Fruit fly (Drosophila melanogaster): ENCODE data around the gene Elba1.

The Elba1 gene

DNA sequence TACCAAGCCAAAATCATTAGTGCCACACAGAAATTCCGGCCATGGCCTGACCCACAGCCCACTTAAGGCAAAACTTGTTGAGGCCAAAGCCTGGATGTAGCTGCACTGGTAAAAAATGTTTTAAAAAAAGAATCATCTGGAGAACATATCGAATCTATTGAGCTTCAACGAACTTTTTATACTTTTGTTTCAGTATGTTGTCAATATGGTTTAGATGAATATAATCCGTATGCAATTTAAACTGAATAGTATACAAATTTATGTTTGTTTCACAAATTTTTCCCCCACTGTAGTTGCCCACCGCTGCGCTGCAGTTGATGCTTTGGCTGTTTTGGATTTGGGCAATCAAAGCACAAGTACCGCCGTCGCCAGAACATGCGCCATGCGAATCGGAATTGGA is 48.9 kb downstream of the Elba1 start:
- no peak for TF ChIP-seq ovo (GFP tag; optimal IDR thresholded peaks at IDR 0.05)
- no peak for TF ChIP-seq CG7101 (tag; optimal IDR thresholded peaks at IDR 0.05)
- no peak for TF ChIP-seq CG5204 (GFP tag; optimal IDR thresholded peaks at IDR 0.05)
- no peak for TF ChIP-seq CG11617 (GFP tag; optimal IDR thresholded peaks at IDR 0.05)
- no peak for TF ChIP-seq CG1620 (GFP tag; optimal IDR thresholded peaks at IDR 0.05)
- TF ChIP-seq kay (GFP tag; ENCODE audit: borderline replicate concordance) = no peak
- no peak for TF ChIP-seq pad (GFP tag; optimal IDR thresholded peaks at IDR 0.05)
- TF ChIP-seq CG12768 (GFP tag; optimal IDR thresholded peaks at IDR 0.05) = no peak
- TF ChIP-seq CG14711 (tag; optimal IDR thresholded peaks at IDR 0.05) = no peak
- TF ChIP-seq bab1 (GFP tag; optimal IDR thresholded peaks at IDR 0.05) = no peak
- TF ChIP-seq Crg-1 (GFP tag; optimal IDR thresholded peaks at IDR 0.05) = no peak
- no peak for TF ChIP-seq cic (GFP tag; optimal IDR thresholded peaks at IDR 0.05)
- TF ChIP-seq CG7045 (GFP tag; optimal IDR thresholded peaks at IDR 0.05) = no peak
- no peak for TF ChIP-seq Mnt (GFP tag; optimal IDR thresholded peaks at IDR 0.05)
- no peak for TF ChIP-seq tj (GFP tag; optimal IDR thresholded peaks at IDR 0.05)
- no peak for TF ChIP-seq cnc (optimal IDR thresholded peaks at IDR 0.05)
- TF ChIP-seq toe (GFP tag; optimal IDR thresholded peaks at IDR 0.05) = no peak
- TF ChIP-seq Clk (GFP tag; optimal IDR thresholded peaks at IDR 0.05) = no peak
- TF ChIP-seq CG33017 (tag; optimal IDR thresholded peaks at IDR 0.05) = no peak

Data from whole organism, adult.